Fruit fly (Drosophila melanogaster) whole organism, prepupa: ENCODE data around the gene CG7992.

ENCODE experiments used
- Blimp-1 ChIP-seq: fragments of 200-800 bp; sonication (Bioruptor generic); optimal IDR thresholded peaks from 3 replicates; lab custom pipeline; 2017; ENCODE audit warnings: missing biosample characterization, missing genetic modification characterization, mild to moderate bottlenecking, moderate library complexity, missing genetic modification reagents
- CG11294 ChIP-seq: fragments of 200-800 bp; sonication (Bioruptor generic); IDR thresholded peaks from 2 replicates; pipeline ENCODE4 v1.3.6; 2022; ENCODE audit warnings: missing biosample characterization, missing genetic modification characterization
- CG11762 ChIP-seq: fragments of 200-800 bp; sonication (Bioruptor generic); optimal IDR thresholded peaks from 3 replicates; lab custom pipeline; 2016; ENCODE audit warnings: missing biosample characterization, missing genetic modification characterization; ENCODE audit not compliant: insufficient read depth
- CG1621 ChIP-seq: fragments of 200-800 bp; sonication (Bioruptor generic); optimal IDR thresholded peaks from 3 replicates; lab custom pipeline; 2018; ENCODE audit warnings: missing biosample characterization, mild to moderate bottlenecking, missing genetic modification characterization
- CG16779 ChIP-seq: fragments of 200-800 bp; sonication (Bioruptor generic); optimal IDR thresholded peaks from 3 replicates; lab custom pipeline; 2017; ENCODE audit warnings: missing biosample characterization, mild to moderate bottlenecking, missing genetic modification characterization
- CG3032 ChIP-seq: fragments of 200-800 bp; optimal IDR thresholded peaks from 2 replicates; lab custom pipeline; 2019; ENCODE audit warnings: missing biosample characterization, mild to moderate bottlenecking, missing genetic modification characterization, moderate library complexity
- CG31627 ChIP-seq: fragments of 200-800 bp; sonication (Bioruptor generic); optimal IDR thresholded peaks from 3 replicates; lab custom pipeline; 2016; ENCODE audit warnings: missing biosample characterization, missing genetic modification characterization
- CG32006 ChIP-seq: fragments of 200-800 bp; sonication (Bioruptor generic); optimal IDR thresholded peaks from 3 replicates; lab custom pipeline; 2017; ENCODE audit warnings: missing biosample characterization, mild to moderate bottlenecking, missing genetic modification characterization
- CG6163 ChIP-seq: fragments of 200-800 bp; sonication (Bioruptor generic); IDR thresholded peaks from 3 replicates; pipeline ENCODE4 v1.3.6; 2022; ENCODE audit warnings: missing biosample characterization, missing genetic modification characterization
- CG6276 ChIP-seq: fragments of 200-800 bp; sonication (Bioruptor generic); optimal IDR thresholded peaks from 2 replicates; lab custom pipeline; 2017; ENCODE audit warnings: missing biosample characterization, mild to moderate bottlenecking, missing genetic modification characterization
- CG6792 ChIP-seq: fragments of 200-800 bp; sonication (Bioruptor generic); optimal IDR thresholded peaks from 3 replicates; lab custom pipeline; 2016; ENCODE audit warnings: missing biosample characterization, missing genetic modification characterization
- CG6808 ChIP-seq: fragments of 200-800 bp; sonication (Bioruptor generic); optimal IDR thresholded peaks from 3 replicates; lab custom pipeline; 2017; ENCODE audit warnings: missing biosample characterization, missing genetic modification characterization, mild to moderate bottlenecking, moderate library complexity, missing genetic modification reagents
- CG6854 ChIP-seq: fragments of 200-800 bp; sonication (Bioruptor generic); optimal IDR thresholded peaks from 2 replicates; lab custom pipeline; 2017; ENCODE audit warnings: missing biosample characterization, mild to moderate bottlenecking, missing genetic modification characterization
- CG7368 ChIP-seq: fragments of 200-800 bp; sonication (Bioruptor generic); optimal IDR thresholded peaks from 3 replicates; lab custom pipeline; 2016; ENCODE audit warnings: missing biosample characterization, missing genetic modification characterization
- CG8119 ChIP-seq: fragments of 200-800 bp; sonication (Bioruptor generic); IDR thresholded peaks from 3 replicates; pipeline ENCODE4 v1.3.6; 2022; ENCODE audit warnings: missing biosample characterization, missing genetic modification characterization
- CG8632 ChIP-seq: fragments of 200-800 bp; sonication (Bioruptor generic); optimal IDR thresholded peaks from 3 replicates; lab custom pipeline; 2016; ENCODE audit warnings: missing biosample characterization, missing genetic modification characterization
- Eip75B ChIP-seq: fragments of 200-800 bp; sonication (Bioruptor generic); optimal IDR thresholded peaks from 3 replicates; lab custom pipeline; 2016; ENCODE audit warnings: missing biosample characterization, missing genetic modification characterization
- Eip78C ChIP-seq: fragments of 200-800 bp; sonication (Bioruptor generic); peaks from one replicate; lab custom pipeline; 2016; ENCODE audit warnings: missing biosample characterization, missing genetic modification characterization
- Eip93F ChIP-seq: fragments of 200-800 bp; sonication (Bioruptor generic); optimal IDR thresholded peaks from 2 replicates; lab custom pipeline; 2016; ENCODE audit warnings: missing biosample characterization, mild to moderate bottlenecking, missing genetic modification characterization
- Ets21C ChIP-seq: fragments of 200-800 bp; sonication (Bioruptor generic); optimal IDR thresholded peaks from 3 replicates; lab custom pipeline; 2016; ENCODE audit warnings: missing biosample characterization, missing genetic modification characterization
- Ets96B ChIP-seq: fragments of 200-800 bp; optimal IDR thresholded peaks from 2 replicates; lab custom pipeline; 2019; ENCODE audit warnings: missing biosample characterization, mild to moderate bottlenecking, missing genetic modification characterization, moderate library complexity
- Gug ChIP-seq: fragments of 200-800 bp; sonication (Bioruptor generic); IDR thresholded peaks from 2 replicates; pipeline ENCODE4 v1.3.6; 2022; ENCODE audit warnings: missing biosample characterization, missing genetic modification characterization
- Hr39 ChIP-seq: fragments of 200-800 bp; sonication (Bioruptor generic); optimal IDR thresholded peaks from 2 replicates; lab custom pipeline; 2016; ENCODE audit warnings: missing biosample characterization, missing genetic modification characterization
- Hr4 ChIP-seq: fragments of 200-800 bp; sonication (Bioruptor generic); optimal IDR thresholded peaks from 3 replicates; lab custom pipeline; 2016; ENCODE audit warnings: missing biosample characterization, missing genetic modification characterization
- Lpt ChIP-seq: fragments of 200-800 bp; sonication (Bioruptor generic); optimal IDR thresholded peaks from 3 replicates; lab custom pipeline; 2016; ENCODE audit warnings: missing biosample characterization, missing genetic modification characterization
- Met ChIP-seq: fragments of 200-800 bp; sonication (Bioruptor generic); optimal IDR thresholded peaks from 3 replicates; lab custom pipeline; 2016; ENCODE audit warnings: missing biosample characterization, missing genetic modification characterization
- OdsH ChIP-seq: fragments of 200-800 bp; sonication (Bioruptor generic); optimal IDR thresholded peaks from 3 replicates; lab custom pipeline; 2016; ENCODE audit warnings: missing biosample characterization, missing genetic modification characterization
- Smox ChIP-seq: fragments of 200-800 bp; sonication (Bioruptor generic); optimal IDR thresholded peaks from 3 replicates; lab custom pipeline; 2016; ENCODE audit warnings: missing biosample characterization, missing genetic modification characterization
- Sox102F ChIP-seq: fragments of 200-800 bp; sonication (Bioruptor generic); optimal IDR thresholded peaks from 2 replicates; lab custom pipeline; 2016; ENCODE audit warnings: missing biosample characterization, mild to moderate bottlenecking, missing genetic modification characterization
- acj6 ChIP-seq: fragments of 200-800 bp; sonication (Bioruptor generic); optimal IDR thresholded peaks from 3 replicates; lab custom pipeline; 2016; ENCODE audit warnings: missing biosample characterization, missing genetic modification characterization
- cyc ChIP-seq: fragments of 200-800 bp; sonication (Bioruptor generic); optimal IDR thresholded peaks from 3 replicates; lab custom pipeline; 2016; ENCODE audit warnings: missing biosample characterization, missing genetic modification characterization
- dac ChIP-seq: fragments of 200-800 bp; sonication (Bioruptor generic); optimal IDR thresholded peaks from 2 replicates; lab custom pipeline; 2017; ENCODE audit warnings: missing biosample characterization, mild to moderate bottlenecking, missing genetic modification characterization
- fd59A ChIP-seq: fragments of 200-800 bp; sonication (Bioruptor generic); optimal IDR thresholded peaks from 2 replicates; lab custom pipeline; 2017; ENCODE audit warnings: missing biosample characterization, mild to moderate bottlenecking, missing genetic modification characterization, missing genetic modification reagents
- fd85E ChIP-seq: fragments of 200-800 bp; sonication (Bioruptor generic); optimal IDR thresholded peaks from 3 replicates; lab custom pipeline; 2016; ENCODE audit warnings: missing biosample characterization, missing genetic modification characterization
- fkh ChIP-seq: fragments of 200-800 bp; sonication (Bioruptor generic); optimal IDR thresholded peaks from 3 replicates; lab custom pipeline; 2017; ENCODE audit warnings: missing biosample characterization, mild to moderate bottlenecking, missing genetic modification characterization, moderate library complexity
- lz ChIP-seq: fragments of 200-800 bp; sonication (Bioruptor generic); optimal IDR thresholded peaks from 3 replicates; lab custom pipeline; 2016; ENCODE audit warnings: missing biosample characterization, missing genetic modification characterization
- net ChIP-seq: fragments of 200-800 bp; sonication (Bioruptor generic); optimal IDR thresholded peaks from 3 replicates; lab custom pipeline; 2016; ENCODE audit warnings: missing biosample characterization, missing genetic modification characterization
- pdm3 ChIP-seq: fragments of 200-800 bp; sonication (Bioruptor generic); optimal IDR thresholded peaks from 3 replicates; lab custom pipeline; 2016; ENCODE audit warnings: missing biosample characterization, missing genetic modification characterization
- salr ChIP-seq, 2 experiments: fragments of 200-800 bp; sonication (Bioruptor generic); optimal IDR thresholded peaks; 3 replicates each; lab custom pipeline; 2016 to 2018; ENCODE audit warnings: missing biosample characterization in 2 of 2, missing genetic modification characterization in 2 of 2, mild to moderate bottlenecking in 1 of 2
- spab ChIP-seq: fragments of 200-800 bp; sonication (Bioruptor generic); optimal IDR thresholded peaks from 2 replicates; lab custom pipeline; 2017; ENCODE audit warnings: missing biosample characterization, mild to moderate bottlenecking, missing genetic modification characterization, missing genetic modification reagents
- ss ChIP-seq, 2 experiments: fragments of 200-800 bp; sonication (Bioruptor generic); optimal IDR thresholded peaks; 2 replicates in 1 of 2; 3 replicates in 1 of 2; lab custom pipeline; 2017 to 2018; ENCODE audit warnings: mild to moderate bottlenecking in 2 of 2, missing biosample characterization in 2 of 2, missing genetic modification characterization in 2 of 2, moderate library complexity in 1 of 2
- svp ChIP-seq: fragments of 200-800 bp; sonication (Bioruptor generic); peaks from one replicate; lab custom pipeline; 2016; ENCODE audit warnings: missing biosample characterization, missing genetic modification characterization
- vri ChIP-seq: fragments of 200-800 bp; sonication (Bioruptor generic); optimal IDR thresholded peaks from 3 replicates; lab custom pipeline; 2016; ENCODE audit warnings: missing biosample characterization, mild to moderate bottlenecking, missing genetic modification characterization

Gene CG7992

dm6 chrX:19229855-19230433, 17.1 kb downstream of the CG7992 start (continued):
- peak; percentile 67 for TF ChIP-seq CG6276 (GFP tag; lab: Kevin White, UChicago)
- TF ChIP-seq CG8119 = peak; percentile 76
- TF ChIP-seq CG8632 (GFP tag; lab: Kevin White, UChicago) = peak; percentile 56
- TF ChIP-seq lz = peak; percentile 66
- peak; percentile 91 for TF ChIP-seq Blimp-1 (GFP tag; lab: Kevin White, UChicago)
- TF ChIP-seq Eip75B = peak; percentile 67
- TF ChIP-seq net (GFP tag; lab: Kevin White, UChicago) = peak; percentile 68
- TF ChIP-seq acj6 = peak; percentile 70
- peak; percentile 49 for TF ChIP-seq Ets96B (tag; lab: Kevin White, UChicago)
- TF ChIP-seq Hr39 = peak; percentile 33
- TF ChIP-seq CG6854 (GFP tag; lab: Kevin White, UChicago) = peak; percentile 27
- TF ChIP-seq cyc = peak; percentile 64
- TF ChIP-seq, all 60 proteins: peak for 50

- peak; percentile 28 for TF ChIP-seq spab (GFP tag; lab: Kevin White, UChicago)
- no peak for TF ChIP-seq CG31627 (GFP tag; lab: Kevin White, UChicago)
- TF ChIP-seq vri = no peak
- no peak for TF ChIP-seq Eip93F (GFP tag; lab: Kevin White, UChicago)
- TF ChIP-seq CG8632 (GFP tag; lab: Kevin White, UChicago) = peak; percentile 3
- 0 out of 3 replicates have a peak, but pooled peaks have one; percentile 36 for TF ChIP-seq CG6163 (GFP tag; lab: Robert Waterston, UW)
- no peak for TF ChIP-seq CG6854 (GFP tag; lab: Kevin White, UChicago)
- no peak for TF ChIP-seq CG6276 (GFP tag; lab: Kevin White, UChicago)
- TF ChIP-seq fkh (GFP tag; lab: Kevin White, UChicago) = no peak
- TF ChIP-seq Gug (GFP tag; lab: Robert Waterston, UW) = no peak; the same call in 1 of the 2 replicates
- TF ChIP-seq dac = no peak
- no peak for TF ChIP-seq Hr4 (GFP tag; lab: Kevin White, UChicago)
- no peak for TF ChIP-seq CG16779 (tag; lab: Kevin White, UChicago)
- TF ChIP-seq fd59A (GFP tag; lab: Kevin White, UChicago) = no peak
- peak; percentile 11 for TF ChIP-seq CG3032
- TF ChIP-seq svp (GFP tag; lab: Kevin White, UChicago) = peak; percentile 62
- peak; percentile 63 for TF ChIP-seq CG1621 (tag; lab: Kevin White, UChicago)
- no peak for TF ChIP-seq CG7368 (GFP tag; lab: Kevin White, UChicago)
- no peak for TF ChIP-seq Smox (GFP tag; lab: Kevin White, UChicago)
- peak in 1 of 2 experiments; percentile 57 for TF ChIP-seq ss (GFP tag; optimal IDR thresholded peaks at IDR 0.05; lab: Kevin White, UChicago)
- no peak for TF ChIP-seq CG6792 (GFP tag; lab: Kevin White, UChicago)
- 0 out of 3 replicates have a peak, but pooled peaks have one; percentile 4 for TF ChIP-seq CG8119
- no peak for TF ChIP-seq Ets96B (tag; lab: Kevin White, UChicago)
Observed at dm6 chrX:19225304-19225640, 21.8 kb downstream of the CG7992 start.

- TF ChIP-seq fkh (GFP tag; lab: Kevin White, UChicago) (no peak), CG6808 (peak; percentile 74), Sox102F (GFP tag; lab: Kevin White, UChicago) (no peak), Eip78C (peak; percentile 89), Eip75B (peak; percentile 37), CG6854 (GFP tag; lab: Kevin White, UChicago) (no peak), salr (GFP tag; optimal IDR thresholded peaks at IDR 0.05; lab: Kevin White, UChicago) (peak in 1 of 2 experiments; percentile 79), Lpt (peak; percentile 33), cyc (no peak), acj6 (peak; percentile 46), lz (peak; percentile 39), CG6792 (GFP tag; lab: Kevin White, UChicago) (peak; percentile 34), Met (GFP tag; lab: Kevin White, UChicago) (peak; percentile 18), CG16779 (tag; lab: Kevin White, UChicago) (peak; percentile 35), net (GFP tag; lab: Kevin White, UChicago) (peak; percentile 49), Eip93F (GFP tag; lab: Kevin White, UChicago) (no peak), Hr4 (GFP tag; lab: Kevin White, UChicago) (peak; percentile 37), fd59A (GFP tag; lab: Kevin White, UChicago) (peak; percentile 39), Ets21C (GFP tag; lab: Kevin White, UChicago) (no peak), pdm3 (GFP tag; lab: Kevin White, UChicago) (peak; percentile 37), CG11762 (GFP tag; lab: Kevin White, UChicago) (peak; percentile 32), CG32006 (GFP tag; lab: Kevin White, UChicago) (peak; percentile 85), CG8119 (peak; percentile 55; the same call in 1 of the 3 replicates), CG11294 (GFP tag; lab: Robert Waterston, UW) (no peak), CG3032 (peak; percentile 65), fd85E (GFP tag; lab: Kevin White, UChicago) (no peak), Ets96B (tag; lab: Kevin White, UChicago) (peak; percentile 56), OdsH (GFP tag; lab: Kevin White, UChicago) (peak; percentile 54), CG1621 (tag; lab: Kevin White, UChicago) (no peak)
Observed at dm6 chrX:19224580-19225303, 22.3 kb downstream of the CG7992 start.
